Worm (Caenorhabditis elegans) whole organism, young adult: ENCODE results near the gene rpl-18.
A peak's percentile ranks its signal among the peaks of the same experiment; 100 is the strongest.

Source experiments
- C06A6.2 ChIP-seq: fragments of 200-800 bp; sonication (Bioruptor generic); conservative IDR thresholded peaks from 2 replicates; pipeline ENCODE4 v1.3.6; 2022; ENCODE audit warnings: missing genetic modification characterization, missing compliant biosample characterization
- C17E4.6 ChIP-seq: fragments of 200-800 bp; sonication (Bioruptor generic); IDR thresholded peaks from 2 replicates; pipeline ENCODE4 v1.3.6; 2022; ENCODE audit warnings: missing genetic modification reagents, missing genetic modification characterization, missing compliant biosample characterization
- F23B12.7 ChIP-seq: sonication (generic microtip); optimal IDR thresholded peaks from 2 replicates; lab custom pipeline; 2017; ENCODE audit warnings: missing genetic modification characterization, mild to moderate bottlenecking, missing compliant biosample characterization, antibody characterized with exemption, moderate library complexity; ENCODE audit not compliant: insufficient read depth
- F33H1.4 ChIP-seq: fragments of 200-800 bp; sonication (Bioruptor generic); IDR thresholded peaks from 2 replicates; pipeline ENCODE4 v1.3.6; 2022; ENCODE audit warnings: missing genetic modification reagents, missing genetic modification characterization, missing compliant biosample characterization
- F39B2.1 ChIP-seq: fragments of 200-800 bp; sonication (Bioruptor generic); IDR thresholded peaks from 2 replicates; pipeline ENCODE4 v1.3.6; 2022; ENCODE audit warnings: missing genetic modification reagents, missing genetic modification characterization, missing compliant biosample characterization
- K12H6.12 ChIP-seq: fragments of 200-800 bp; sonication (Bioruptor generic); optimal IDR thresholded peaks from 2 replicates; lab custom pipeline; 2018; ENCODE audit warnings: mild to moderate bottlenecking, missing genetic modification characterization, missing compliant biosample characterization
- Y53F4B.3 ChIP-seq: fragments of 200-800 bp; sonication (Bioruptor generic); IDR thresholded peaks from 2 replicates; pipeline ENCODE4 v1.3.6; 2022; ENCODE audit warnings: missing genetic modification reagents, missing genetic modification characterization, missing compliant biosample characterization
- Y53G8AR.9 ChIP-seq: fragments of 200-800 bp; sonication (Bioruptor generic); conservative IDR thresholded peaks from 2 replicates; pipeline ENCODE4 v1.3.6; 2022; ENCODE audit warnings: missing genetic modification reagents, missing genetic modification characterization, missing compliant biosample characterization
- Y56A3A.18 ChIP-seq: fragments of 200-800 bp; sonication (Bioruptor generic); IDR thresholded peaks from 2 replicates; pipeline ENCODE4 v1.3.6; 2022; ENCODE audit warnings: missing genetic modification reagents, missing genetic modification characterization, missing compliant biosample characterization
- Y95B8A.8 ChIP-seq: fragments of 200-800 bp; sonication (Bioruptor generic); IDR thresholded peaks from 2 replicates; pipeline ENCODE4 v1.3.6; 2022; ENCODE audit warnings: missing genetic modification reagents, missing genetic modification characterization, missing compliant biosample characterization
- ZK185.1 ChIP-seq: sonication (generic microtip); optimal IDR thresholded peaks from 2 replicates; lab custom pipeline; 2016; ENCODE audit warnings: mild to moderate bottlenecking, missing genetic modification characterization, missing compliant biosample characterization; ENCODE audit not compliant: poor library complexity, severe bottlenecking
- attf-6 ChIP-seq: fragments of 200-800 bp; sonication (Bioruptor generic); IDR thresholded peaks from 2 replicates; pipeline ENCODE4 v1.3.6; 2022; ENCODE audit warnings: missing genetic modification reagents, missing genetic modification characterization, missing compliant biosample characterization
- ceh-91 ChIP-seq: fragments of 200-800 bp; sonication (Bioruptor generic); IDR thresholded peaks from 2 replicates; pipeline ENCODE4 v1.3.6; 2022; ENCODE audit warnings: missing genetic modification reagents, missing genetic modification characterization, missing compliant biosample characterization
- hmg-20 ChIP-seq: fragments of 200-800 bp; sonication (Bioruptor generic); IDR thresholded peaks from 2 replicates; pipeline ENCODE4 v1.3.6; 2022; ENCODE audit warnings: missing genetic modification reagents, missing genetic modification characterization, missing compliant biosample characterization
- hsf-1 ChIP-seq: fragments of 200-800 bp; sonication (Bioruptor generic); IDR thresholded peaks from 2 replicates; pipeline ENCODE4 v1.3.6; 2022; ENCODE audit warnings: missing genetic modification reagents, missing genetic modification characterization, missing compliant biosample characterization
- lag-1 ChIP-seq: fragments of 200-800 bp; sonication (Bioruptor generic); IDR thresholded peaks from 2 replicates; pipeline ENCODE4 v1.3.6; 2022; ENCODE audit warnings: missing genetic modification reagents, missing genetic modification characterization, missing compliant biosample characterization
- let-526 ChIP-seq: fragments of 200-800 bp; sonication (Bioruptor generic); IDR thresholded peaks from 2 replicates; pipeline ENCODE4 v1.3.6; 2022; ENCODE audit warnings: missing genetic modification reagents, missing genetic modification characterization, missing compliant biosample characterization
- lsl-1 ChIP-seq: fragments of 200-800 bp; sonication (Bioruptor generic); optimal IDR thresholded peaks from 2 replicates; lab custom pipeline; 2018; ENCODE audit warnings: mild to moderate bottlenecking, missing genetic modification characterization, moderate library complexity, missing compliant biosample characterization
- madf-6 ChIP-seq: fragments of 200-800 bp; sonication (Bioruptor generic); IDR thresholded peaks from 2 replicates; pipeline ENCODE4 v1.3.6; 2022; ENCODE audit warnings: missing genetic modification reagents, missing genetic modification characterization, missing compliant biosample characterization
- mel-28 ChIP-seq: sonication (generic microtip); optimal IDR thresholded peaks from 2 replicates; lab custom pipeline; 2016; ENCODE audit warnings: borderline replicate concordance, mild to moderate bottlenecking, missing genetic modification characterization, missing compliant biosample characterization
- nhr-120 ChIP-seq: fragments of 200-800 bp; sonication (Bioruptor generic); IDR thresholded peaks from 2 replicates; pipeline ENCODE4 v1.3.6; 2022; ENCODE audit warnings: missing genetic modification characterization, missing compliant biosample characterization
- nhr-179 ChIP-seq: sonication (generic microtip); optimal IDR thresholded peaks from 2 replicates; lab custom pipeline; 2016; ENCODE audit warnings: mild to moderate bottlenecking, missing genetic modification characterization, missing compliant biosample characterization
- nhr-80 ChIP-seq: sonication (generic microtip); optimal IDR thresholded peaks from 2 replicates; lab custom pipeline; 2016; ENCODE audit warnings: missing genetic modification characterization, missing compliant biosample characterization
- pha-4 ChIP-seq: fragments of 150-350 bp; sonication (generic microtip); optimal IDR thresholded peaks from 2 replicates; lab custom pipeline; 2014; ENCODE audit warnings: missing biosample characterization, missing genetic modification reagents, missing genetic modification characterization
- sea-2 ChIP-seq: fragments of 200-800 bp; sonication (Bioruptor generic); IDR thresholded peaks from 2 replicates; pipeline ENCODE4 v1.3.6; 2022; ENCODE audit warnings: missing genetic modification characterization, missing compliant biosample characterization
- snpc-1.1 ChIP-seq: sonication (generic microtip); optimal IDR thresholded peaks from 2 replicates; lab custom pipeline; 2017; ENCODE audit warnings: missing genetic modification characterization, mild to moderate bottlenecking, missing compliant biosample characterization, antibody characterized with exemption, moderate library complexity, missing genotype, missing genetic modification reagents; ENCODE audit not compliant: insufficient read depth
- snpc-3.4 ChIP-seq: sonication (generic microtip); optimal IDR thresholded peaks from 2 replicates; lab custom pipeline; 2017; ENCODE audit warnings: missing genetic modification characterization, mild to moderate bottlenecking, missing compliant biosample characterization, antibody characterized with exemption, moderate library complexity, missing genotype, missing genetic modification reagents
- snpc-4 ChIP-seq, 5 experiments: fragments of 150-350 bp in 1 of 5; sonication (generic microtip) in 4 of 5; optimal IDR thresholded peaks; 2 replicates each; lab custom pipeline; 2014 to 2018; ENCODE audit warnings: missing genetic modification characterization in 5 of 5, missing biosample characterization in 3 of 5, antibody characterized with exemption in 2 of 5, mild to moderate bottlenecking in 2 of 5, missing compliant biosample characterization in 2 of 5, missing genotype in 2 of 5, moderate library complexity in 2 of 5, missing genetic modification reagents in 1 of 5
- somi-1 ChIP-seq: fragments of 200-800 bp; sonication (Bioruptor generic); optimal IDR thresholded peaks from 2 replicates; lab custom pipeline; 2018; ENCODE audit warnings: mild to moderate bottlenecking, missing genetic modification characterization, missing compliant biosample characterization
- sptf-2 ChIP-seq: fragments of 200-800 bp; sonication (Bioruptor generic); optimal IDR thresholded peaks from 2 replicates; lab custom pipeline; 2018; ENCODE audit warnings: mild to moderate bottlenecking, missing genetic modification characterization, missing compliant biosample characterization
- tbx-9 ChIP-seq: sonication (generic microtip); optimal IDR thresholded peaks from 2 replicates; lab custom pipeline; 2016; ENCODE audit warnings: borderline replicate concordance, missing genetic modification characterization, inconsistent platforms, missing compliant biosample characterization

rpl-18 gene

DNA sequence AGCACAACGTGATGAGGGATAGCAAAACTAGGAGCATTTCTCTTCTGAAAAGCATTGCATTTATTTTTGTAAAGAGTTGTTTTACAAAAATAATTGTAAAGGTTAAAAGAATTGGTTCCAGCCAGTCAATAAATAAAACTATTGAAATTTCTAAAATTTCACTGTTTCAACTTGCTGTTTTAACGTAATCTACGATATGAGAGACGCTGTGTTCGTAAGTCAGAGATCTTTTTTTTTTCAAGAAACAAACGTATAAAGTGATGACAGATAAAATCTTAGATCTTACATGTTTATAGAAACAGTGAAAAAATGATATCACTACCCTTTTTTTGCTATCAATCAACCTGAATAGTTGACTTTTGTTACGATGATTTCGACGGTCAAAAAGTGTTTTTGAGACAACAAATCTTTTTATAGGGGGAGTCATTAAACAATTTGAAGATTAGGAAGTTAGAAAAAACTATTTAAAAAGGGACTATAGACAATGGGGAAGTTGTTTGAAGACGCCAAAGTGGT is 20.3 kb downstream of the rpl-18 start, which contains the start of gene Y45F10D.6:
Gene Y45F10D.6, minus strand, starts transcription at position 51 of the 516 bp plus-strand sequence.
- TF ChIP-seq hmg-20 (GFP tag; lab: Robert Waterston, UW), result no peak
- no peak for TF ChIP-seq C06A6.2 (GFP tag; lab: Robert Waterston, UW)
- no peak for TF ChIP-seq hsf-1 (GFP tag; lab: Robert Waterston, UW)
- no peak for TF ChIP-seq lag-1 (GFP tag; lab: Robert Waterston, UW)
- no peak for TF ChIP-seq lsl-1 (GFP tag; lab: Kevin White, UChicago)
- no peak for TF ChIP-seq nhr-120 (GFP tag; lab: Robert Waterston, UW)
- no peak for TF ChIP-seq Y56A3A.18 (GFP tag; lab: Robert Waterston, UW)
- no peak for TF ChIP-seq sea-2 (GFP tag; lab: Robert Waterston, UW)
- no peak for TF ChIP-seq nhr-179 (tag; lab: Kevin White, UChicago)
- TF ChIP-seq mel-28 (tag; lab: Kevin White, UChicago), result no peak
- TF ChIP-seq K12H6.12 (tag; lab: Kevin White, UChicago), result no peak
- TF ChIP-seq F39B2.1 (GFP tag; lab: Robert Waterston, UW), result no peak

DNA sequence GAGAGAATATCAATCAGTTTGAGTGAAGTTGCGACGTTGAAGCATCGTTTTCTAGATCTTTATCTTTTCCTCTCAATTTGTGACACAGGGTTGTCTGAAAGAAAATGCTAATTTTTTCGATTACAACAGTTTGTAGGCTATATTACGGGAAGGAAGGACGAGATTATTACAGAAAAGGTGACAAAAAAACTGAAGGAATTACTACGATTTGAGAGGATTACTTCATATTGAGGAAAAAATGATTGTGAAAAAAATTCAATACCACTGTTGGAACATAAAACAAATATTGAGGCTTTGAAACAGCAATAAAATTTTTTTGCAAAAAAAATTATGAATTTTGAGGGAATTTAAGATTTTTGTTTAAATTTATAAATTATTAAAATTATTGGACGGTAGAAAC is 30.1 kb downstream of the rpl-18 start, which contains the start of gene Y45F10D.14:
Gene Y45F10D.14, minus strand, starts transcription at position 101 of the 400 bp plus-strand sequence.
- TF ChIP-seq snpc-4 (GFP tag; optimal IDR thresholded peaks at IDR 0.05; lab: Kevin White, UChicago) (no peak), snpc-4 (tag; optimal IDR thresholded peaks at IDR 0.05; lab: Kevin White, UChicago) (peak in 1 of 4 experiments; percentile 25), F33H1.4 (no peak), Y95B8A.8 (GFP tag; lab: Robert Waterston, UW) (no peak), C17E4.6 (GFP tag; lab: Robert Waterston, UW) (no peak), pha-4 (tag; lab: Kevin White, UChicago) (no peak), Y53G8AR.9 (GFP tag; lab: Robert Waterston, UW) (no peak)

DNA sequence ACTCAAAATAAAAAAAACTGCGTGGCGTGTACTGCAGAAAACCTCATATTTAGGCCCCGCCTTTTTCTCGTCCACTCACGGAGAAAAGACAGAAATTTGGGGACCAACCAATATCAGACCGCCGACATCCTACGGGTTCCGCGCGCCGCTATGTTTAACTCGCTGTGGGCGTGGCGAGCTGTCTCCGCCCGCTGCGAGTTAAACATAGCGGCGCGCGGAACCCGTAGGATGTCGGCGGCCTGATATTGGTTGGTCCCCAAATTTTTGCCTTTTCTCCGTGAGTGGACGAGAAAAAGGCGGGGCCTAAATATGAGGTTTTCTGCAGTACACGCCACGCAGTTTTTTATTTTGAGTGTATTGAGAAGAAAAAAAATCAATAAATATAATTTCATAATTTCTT is 36.8 kb downstream of the rpl-18 start:
- peak; percentile 58 for TF ChIP-seq snpc-1.1
- TF ChIP-seq snpc-3.4 (tag; lab: Kevin White, UChicago), result peak; percentile 1
- peak; percentile 92; the same call in 1 of the 2 replicates for TF ChIP-seq attf-6 (GFP tag; lab: Robert Waterston, UW)
- peak; percentile 83 for TF ChIP-seq snpc-4 (GFP tag; optimal IDR thresholded peaks at IDR 0.05; lab: Kevin White, UChicago)
- peak; percentile 71 to 97 (median 92) for TF ChIP-seq snpc-4 (tag; optimal IDR thresholded peaks at IDR 0.05; lab: Kevin White, UChicago)

DNA sequence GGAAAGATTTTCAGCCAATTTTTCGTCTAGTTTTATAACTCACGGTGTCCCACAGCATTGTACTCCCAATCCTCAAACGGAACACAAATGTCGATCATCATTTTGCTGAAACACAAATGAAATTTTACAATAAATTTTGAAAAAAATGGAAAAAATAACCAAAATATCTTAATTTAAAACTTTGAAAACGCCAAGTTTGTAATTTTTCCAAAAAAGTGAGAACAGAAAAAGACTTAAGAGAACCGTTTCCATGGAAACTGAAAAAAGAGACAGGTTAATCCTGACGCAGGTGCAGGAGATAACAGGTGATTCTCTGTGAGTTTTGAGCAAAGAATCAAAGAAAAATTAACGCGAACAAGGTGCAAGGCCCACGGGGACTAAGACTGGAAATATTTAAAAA is 43.2 kb downstream of the rpl-18 start, which contains the start of gene Y45F10D.15:
Gene Y45F10D.15, minus strand, starts transcription at position 101 of the 400 bp plus-strand sequence.
- TF ChIP-seq Y53F4B.3, result no peak
- no peak for TF ChIP-seq let-526 (GFP tag; lab: Robert Waterston, UW)
- TF ChIP-seq sptf-2 (GFP tag; lab: Kevin White, UChicago), result no peak
- TF ChIP-seq tbx-9, result no peak

ce11 chrIV:13826363-13826762 is 48.7 kb downstream of the rpl-18 start:
- TF ChIP-seq madf-6 (GFP tag; lab: Robert Waterston, UW) (no peak), F23B12.7 (peak; percentile 22), snpc-4 (GFP tag; optimal IDR thresholded peaks at IDR 0.05; lab: Kevin White, UChicago) (no peak), snpc-4 (tag; optimal IDR thresholded peaks at IDR 0.05; lab: Kevin White, UChicago) (peak in 1 of 4 experiments; percentile 10), ceh-91 (no peak), somi-1 (GFP tag; lab: Kevin White, UChicago) (peak; percentile 48), nhr-80 (tag; lab: Kevin White, UChicago) (peak; percentile 95), ZK185.1 (tag; lab: Kevin White, UChicago) (peak; percentile 7)
